Fruit fly (Drosophila melanogaster) whole organism, prepupa: ENCODE data around the gene dgt2.

ENCODE experiments used
- Blimp-1 ChIP-seq: fragments of 200-800 bp; sonication (Bioruptor generic); optimal IDR thresholded peaks from 3 replicates; lab custom pipeline; 2017; ENCODE audit warnings: missing biosample characterization, missing genetic modification characterization, mild to moderate bottlenecking, moderate library complexity, missing genetic modification reagents
- CG10631 ChIP-seq: fragments of 200-800 bp; sonication (Bioruptor generic); optimal IDR thresholded peaks from 2 replicates; lab custom pipeline; 2016; ENCODE audit warnings: missing biosample characterization, missing genetic modification characterization
- CG10669 ChIP-seq: fragments of 200-800 bp; sonication (Bioruptor generic); optimal IDR thresholded peaks from 3 replicates; lab custom pipeline; 2018; ENCODE audit warnings: missing biosample characterization, mild to moderate bottlenecking, missing genetic modification characterization, moderate library complexity
- CG11762 ChIP-seq: fragments of 200-800 bp; sonication (Bioruptor generic); optimal IDR thresholded peaks from 3 replicates; lab custom pipeline; 2016; ENCODE audit warnings: missing biosample characterization, missing genetic modification characterization; ENCODE audit not compliant: insufficient read depth
- CG11902 ChIP-seq: fragments of 200-800 bp; sonication (Bioruptor generic); optimal IDR thresholded peaks from 3 replicates; lab custom pipeline; 2016; ENCODE audit warnings: missing biosample characterization, missing genetic modification characterization
- CG15336 ChIP-seq: fragments of 200-800 bp; sonication (Bioruptor generic); IDR thresholded peaks from 2 replicates; pipeline ENCODE4 v1.3.6; 2022; ENCODE audit warnings: missing biosample characterization, missing genetic modification characterization
- CG1621 ChIP-seq: fragments of 200-800 bp; sonication (Bioruptor generic); optimal IDR thresholded peaks from 3 replicates; lab custom pipeline; 2018; ENCODE audit warnings: missing biosample characterization, mild to moderate bottlenecking, missing genetic modification characterization
- CG16779 ChIP-seq: fragments of 200-800 bp; sonication (Bioruptor generic); optimal IDR thresholded peaks from 3 replicates; lab custom pipeline; 2017; ENCODE audit warnings: missing biosample characterization, mild to moderate bottlenecking, missing genetic modification characterization
- CG3032 ChIP-seq: fragments of 200-800 bp; optimal IDR thresholded peaks from 2 replicates; lab custom pipeline; 2019; ENCODE audit warnings: missing biosample characterization, mild to moderate bottlenecking, missing genetic modification characterization, moderate library complexity
- CG32006 ChIP-seq: fragments of 200-800 bp; sonication (Bioruptor generic); optimal IDR thresholded peaks from 3 replicates; lab custom pipeline; 2017; ENCODE audit warnings: missing biosample characterization, mild to moderate bottlenecking, missing genetic modification characterization
- CG3919 ChIP-seq: fragments of 200-800 bp; sonication (Bioruptor generic); optimal IDR thresholded peaks from 3 replicates; lab custom pipeline; 2016; ENCODE audit warnings: missing biosample characterization, missing genetic modification characterization
- CG4318 ChIP-seq: fragments of 200-800 bp; sonication (Bioruptor generic); optimal IDR thresholded peaks from 3 replicates; lab custom pipeline; 2017; ENCODE audit warnings: missing biosample characterization, mild to moderate bottlenecking, missing genetic modification characterization
- CG6792 ChIP-seq: fragments of 200-800 bp; sonication (Bioruptor generic); optimal IDR thresholded peaks from 3 replicates; lab custom pipeline; 2016; ENCODE audit warnings: missing biosample characterization, missing genetic modification characterization
- CG6808 ChIP-seq: fragments of 200-800 bp; sonication (Bioruptor generic); optimal IDR thresholded peaks from 3 replicates; lab custom pipeline; 2017; ENCODE audit warnings: missing biosample characterization, missing genetic modification characterization, mild to moderate bottlenecking, moderate library complexity, missing genetic modification reagents
- CG6854 ChIP-seq: fragments of 200-800 bp; sonication (Bioruptor generic); optimal IDR thresholded peaks from 2 replicates; lab custom pipeline; 2017; ENCODE audit warnings: missing biosample characterization, mild to moderate bottlenecking, missing genetic modification characterization
- CG7368 ChIP-seq: fragments of 200-800 bp; sonication (Bioruptor generic); optimal IDR thresholded peaks from 3 replicates; lab custom pipeline; 2016; ENCODE audit warnings: missing biosample characterization, missing genetic modification characterization
- CG8119 ChIP-seq: fragments of 200-800 bp; sonication (Bioruptor generic); IDR thresholded peaks from 3 replicates; pipeline ENCODE4 v1.3.6; 2022; ENCODE audit warnings: missing biosample characterization, missing genetic modification characterization
- CG8632 ChIP-seq: fragments of 200-800 bp; sonication (Bioruptor generic); optimal IDR thresholded peaks from 3 replicates; lab custom pipeline; 2016; ENCODE audit warnings: missing biosample characterization, missing genetic modification characterization
- CG9139 ChIP-seq: fragments of 200-800 bp; sonication (Bioruptor generic); optimal IDR thresholded peaks from 3 replicates; lab custom pipeline; 2017; ENCODE audit warnings: missing biosample characterization, mild to moderate bottlenecking, missing genetic modification characterization
- Eip75B ChIP-seq: fragments of 200-800 bp; sonication (Bioruptor generic); optimal IDR thresholded peaks from 3 replicates; lab custom pipeline; 2016; ENCODE audit warnings: missing biosample characterization, missing genetic modification characterization
- Eip78C ChIP-seq: fragments of 200-800 bp; sonication (Bioruptor generic); peaks from one replicate; lab custom pipeline; 2016; ENCODE audit warnings: missing biosample characterization, missing genetic modification characterization
- Eip93F ChIP-seq: fragments of 200-800 bp; sonication (Bioruptor generic); optimal IDR thresholded peaks from 2 replicates; lab custom pipeline; 2016; ENCODE audit warnings: missing biosample characterization, mild to moderate bottlenecking, missing genetic modification characterization
- Ets21C ChIP-seq: fragments of 200-800 bp; sonication (Bioruptor generic); optimal IDR thresholded peaks from 3 replicates; lab custom pipeline; 2016; ENCODE audit warnings: missing biosample characterization, missing genetic modification characterization
- Ets96B ChIP-seq: fragments of 200-800 bp; optimal IDR thresholded peaks from 2 replicates; lab custom pipeline; 2019; ENCODE audit warnings: missing biosample characterization, mild to moderate bottlenecking, missing genetic modification characterization, moderate library complexity
- Hr38 ChIP-seq: sonication (Bioruptor generic); optimal IDR thresholded peaks from 2 replicates; lab custom pipeline; 2016; ENCODE audit warnings: missing biosample characterization, missing genetic modification characterization
- Hr39 ChIP-seq: fragments of 200-800 bp; sonication (Bioruptor generic); optimal IDR thresholded peaks from 2 replicates; lab custom pipeline; 2016; ENCODE audit warnings: missing biosample characterization, missing genetic modification characterization
- Hr4 ChIP-seq: fragments of 200-800 bp; sonication (Bioruptor generic); optimal IDR thresholded peaks from 3 replicates; lab custom pipeline; 2016; ENCODE audit warnings: missing biosample characterization, missing genetic modification characterization
- Lpt ChIP-seq: fragments of 200-800 bp; sonication (Bioruptor generic); optimal IDR thresholded peaks from 3 replicates; lab custom pipeline; 2016; ENCODE audit warnings: missing biosample characterization, missing genetic modification characterization
- Met ChIP-seq: fragments of 200-800 bp; sonication (Bioruptor generic); optimal IDR thresholded peaks from 3 replicates; lab custom pipeline; 2016; ENCODE audit warnings: missing biosample characterization, missing genetic modification characterization
- OdsH ChIP-seq: fragments of 200-800 bp; sonication (Bioruptor generic); optimal IDR thresholded peaks from 3 replicates; lab custom pipeline; 2016; ENCODE audit warnings: missing biosample characterization, missing genetic modification characterization
- Smox ChIP-seq: fragments of 200-800 bp; sonication (Bioruptor generic); optimal IDR thresholded peaks from 3 replicates; lab custom pipeline; 2016; ENCODE audit warnings: missing biosample characterization, missing genetic modification characterization
- Sox102F ChIP-seq: fragments of 200-800 bp; sonication (Bioruptor generic); optimal IDR thresholded peaks from 2 replicates; lab custom pipeline; 2016; ENCODE audit warnings: missing biosample characterization, mild to moderate bottlenecking, missing genetic modification characterization
- Sox15 ChIP-seq: fragments of 200-800 bp; sonication (Bioruptor generic); optimal IDR thresholded peaks from 3 replicates; lab custom pipeline; 2016; ENCODE audit warnings: missing biosample characterization, missing genetic modification characterization
- cyc ChIP-seq: fragments of 200-800 bp; sonication (Bioruptor generic); optimal IDR thresholded peaks from 3 replicates; lab custom pipeline; 2016; ENCODE audit warnings: missing biosample characterization, missing genetic modification characterization
- esn ChIP-seq: fragments of 200-800 bp; sonication (Bioruptor generic); optimal IDR thresholded peaks from 2 replicates; lab custom pipeline; 2016; ENCODE audit warnings: missing biosample characterization, mild to moderate bottlenecking, missing genetic modification characterization, moderate library complexity
- fd59A ChIP-seq: fragments of 200-800 bp; sonication (Bioruptor generic); optimal IDR thresholded peaks from 2 replicates; lab custom pipeline; 2017; ENCODE audit warnings: missing biosample characterization, mild to moderate bottlenecking, missing genetic modification characterization, missing genetic modification reagents
- fd85E ChIP-seq: fragments of 200-800 bp; sonication (Bioruptor generic); optimal IDR thresholded peaks from 3 replicates; lab custom pipeline; 2016; ENCODE audit warnings: missing biosample characterization, missing genetic modification characterization
- fkh ChIP-seq: fragments of 200-800 bp; sonication (Bioruptor generic); optimal IDR thresholded peaks from 3 replicates; lab custom pipeline; 2017; ENCODE audit warnings: missing biosample characterization, mild to moderate bottlenecking, missing genetic modification characterization, moderate library complexity
- lz ChIP-seq: fragments of 200-800 bp; sonication (Bioruptor generic); optimal IDR thresholded peaks from 3 replicates; lab custom pipeline; 2016; ENCODE audit warnings: missing biosample characterization, missing genetic modification characterization
- salr ChIP-seq, 2 experiments: fragments of 200-800 bp; sonication (Bioruptor generic); optimal IDR thresholded peaks; 3 replicates each; lab custom pipeline; 2016 to 2018; ENCODE audit warnings: missing biosample characterization in 2 of 2, missing genetic modification characterization in 2 of 2, mild to moderate bottlenecking in 1 of 2
- spab ChIP-seq: fragments of 200-800 bp; sonication (Bioruptor generic); optimal IDR thresholded peaks from 2 replicates; lab custom pipeline; 2017; ENCODE audit warnings: missing biosample characterization, mild to moderate bottlenecking, missing genetic modification characterization, missing genetic modification reagents
- svp ChIP-seq: fragments of 200-800 bp; sonication (Bioruptor generic); peaks from one replicate; lab custom pipeline; 2016; ENCODE audit warnings: missing biosample characterization, missing genetic modification characterization
- topi ChIP-seq: fragments of 200-800 bp; sonication (Bioruptor generic); optimal IDR thresholded peaks from 3 replicates; lab custom pipeline; 2016; ENCODE audit warnings: missing biosample characterization, missing genetic modification characterization
- vri ChIP-seq: fragments of 200-800 bp; sonication (Bioruptor generic); optimal IDR thresholded peaks from 3 replicates; lab custom pipeline; 2016; ENCODE audit warnings: missing biosample characterization, mild to moderate bottlenecking, missing genetic modification characterization

dgt2 gene

DNA sequence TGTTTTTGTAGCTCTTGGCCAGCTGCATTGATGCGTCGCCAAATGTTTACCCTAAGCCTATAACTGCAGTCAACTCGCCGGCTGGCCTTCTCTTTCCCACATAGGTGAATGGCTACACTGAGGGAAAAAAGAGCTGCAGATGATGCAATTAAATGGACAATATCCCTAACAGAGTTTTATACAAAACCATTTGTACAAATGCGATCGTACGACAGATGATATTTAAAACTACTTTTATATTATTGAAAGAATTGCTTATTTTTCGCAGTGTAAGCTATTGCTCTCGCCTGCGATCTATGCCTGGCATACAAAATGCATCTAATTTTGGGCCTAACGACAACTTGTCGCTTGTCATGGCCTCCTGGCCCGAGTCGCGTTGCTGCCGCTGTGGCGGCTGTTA is 39.8 kb upstream of the dgt2 start (continued):
- TF ChIP-seq salr (GFP tag; optimal IDR thresholded peaks at IDR 0.05; lab: Kevin White, UChicago) (peak; percentile 39 to 78), CG7368 (GFP tag; lab: Kevin White, UChicago) (peak; percentile 16), Eip75B (peak; percentile 59), Eip93F (GFP tag; lab: Kevin White, UChicago) (no peak), CG16779 (tag; lab: Kevin White, UChicago) (peak; percentile 73), Lpt (GFP tag; lab: Kevin White, UChicago) (peak; percentile 84), CG15336 (GFP tag; lab: Robert Waterston, UW) (peak; percentile 95), CG3919 (peak; percentile 67), lz (GFP tag; lab: Kevin White, UChicago) (peak; percentile 35), svp (GFP tag; lab: Kevin White, UChicago) (no peak), CG11902 (no peak), CG6808 (GFP tag; lab: Kevin White, UChicago) (peak; percentile 27), esn (GFP tag; lab: Kevin White, UChicago) (no peak), spab (GFP tag; lab: Kevin White, UChicago) (peak; percentile 5), CG10669 (peak; percentile 56), Blimp-1 (GFP tag; lab: Kevin White, UChicago) (no peak), CG8632 (GFP tag; lab: Kevin White, UChicago) (peak; percentile 33), Hr4 (GFP tag; lab: Kevin White, UChicago) (peak; percentile 94), Hr39 (GFP tag; lab: Kevin White, UChicago) (peak; percentile 56), OdsH (GFP tag; lab: Kevin White, UChicago) (peak; percentile 86), Sox15 (peak; percentile 3), CG9139 (peak; percentile 9), Met (GFP tag; lab: Kevin White, UChicago) (peak; percentile 53)
- TF ChIP-seq, all 60 proteins: peak for 48

DNA sequence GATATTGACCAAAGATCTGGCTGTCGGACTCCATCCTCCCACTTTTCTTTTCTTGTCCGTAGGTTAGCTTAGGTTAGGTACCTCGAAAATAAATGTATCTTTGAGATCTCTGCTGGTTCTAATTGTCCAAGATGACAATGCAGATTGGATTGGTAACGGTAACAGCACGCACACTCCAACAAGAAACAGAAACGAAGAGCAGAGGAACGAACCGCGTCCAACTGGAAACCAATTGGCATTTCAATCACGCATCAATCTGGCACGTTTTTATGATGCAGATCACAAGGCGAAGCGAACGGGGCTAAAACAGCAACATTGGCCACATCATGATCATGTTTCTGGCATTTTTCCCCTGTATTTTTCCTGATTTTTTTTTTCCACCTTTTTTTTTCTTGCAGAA is 33.9 kb upstream of the dgt2 start:
- TF ChIP-seq fkh (no peak), CG10631 (no peak), CG11762 (GFP tag; lab: Kevin White, UChicago) (no peak)

DNA sequence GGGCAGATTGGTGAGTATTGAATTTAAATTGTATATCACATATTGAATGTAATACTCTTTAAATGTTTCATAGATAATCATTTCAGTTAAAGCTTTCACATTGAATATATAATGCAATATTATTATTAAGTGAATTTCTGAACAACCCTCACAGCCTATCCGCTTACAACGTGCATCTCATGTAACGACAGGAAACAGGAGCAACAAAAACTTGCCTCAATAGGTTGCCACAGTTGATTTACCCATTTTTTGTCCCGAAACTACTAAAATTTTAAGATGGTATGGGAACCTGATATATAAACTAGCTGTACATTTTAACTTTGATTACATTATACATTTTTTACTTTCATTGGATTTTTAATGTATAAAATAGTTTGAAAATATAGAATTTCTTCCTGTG is 31.0 kb upstream of the dgt2 start:
- TF ChIP-seq CG6808 (GFP tag; lab: Kevin White, UChicago) (no peak), CG32006 (GFP tag; lab: Kevin White, UChicago) (peak; percentile 51), CG7368 (GFP tag; lab: Kevin White, UChicago) (no peak), fd59A (no peak), CG8119 (GFP tag; lab: Robert Waterston, UW) (no peak), topi (no peak), Eip93F (GFP tag; lab: Kevin White, UChicago) (no peak), CG6792 (GFP tag; lab: Kevin White, UChicago) (no peak), Smox (GFP tag; lab: Kevin White, UChicago) (no peak), Ets21C (no peak), esn (GFP tag; lab: Kevin White, UChicago) (no peak), Hr38 (no peak), Hr39 (GFP tag; lab: Kevin White, UChicago) (no peak), CG11762 (GFP tag; lab: Kevin White, UChicago) (no peak), CG10631 (peak; percentile 13), Hr4 (GFP tag; lab: Kevin White, UChicago) (peak; percentile 5), salr (GFP tag; optimal IDR thresholded peaks at IDR 0.05; lab: Kevin White, UChicago) (no peak), Eip78C (peak; percentile 69), CG10669 (no peak), CG6854 (GFP tag; lab: Kevin White, UChicago) (no peak), svp (GFP tag; lab: Kevin White, UChicago) (no peak), Blimp-1 (GFP tag; lab: Kevin White, UChicago) (no peak), CG1621 (tag; lab: Kevin White, UChicago) (no peak), vri (no peak), CG9139 (no peak), Ets96B (peak; percentile 11), fd85E (GFP tag; lab: Kevin White, UChicago) (no peak), cyc (GFP tag; lab: Kevin White, UChicago) (no peak), CG4318 (GFP tag; lab: Kevin White, UChicago) (no peak), fkh (no peak), CG3032 (tag; lab: Kevin White, UChicago) (peak; percentile 6), CG11902 (no peak), Met (GFP tag; lab: Kevin White, UChicago) (no peak), Sox102F (GFP tag; lab: Kevin White, UChicago) (no peak)
